Fruit fly (Drosophila melanogaster) whole organism, pupa: ENCODE results near the gene rho-6.

Source experiments
- CG4496 ChIP-seq: fragments of 200-800 bp; sonication (Bioruptor generic); IDR thresholded peaks from 3 replicates; pipeline ENCODE4 v1.3.6; 2022; ENCODE audit warnings: missing biosample characterization, missing genetic modification characterization
- EcR ChIP-seq: fragments of 200-800 bp; sonication (Bioruptor generic); optimal IDR thresholded peaks from 3 replicates; lab custom pipeline; 2019; ENCODE audit warnings: missing biosample characterization, missing genetic modification characterization, mild to moderate bottlenecking, moderate library complexity, missing genetic modification reagents
- Snoo ChIP-seq: fragments of 200-800 bp; sonication (Bioruptor generic); optimal IDR thresholded peaks from 3 replicates; lab custom pipeline; 2017; ENCODE audit warnings: missing biosample characterization, mild to moderate bottlenecking, missing genetic modification characterization, inconsistent platforms
- fd96Ca ChIP-seq: fragments of 200-800 bp; sonication (Bioruptor generic); IDR thresholded peaks from 3 replicates; pipeline ENCODE4 v1.3.6; 2022; ENCODE audit warnings: missing biosample characterization, missing genetic modification characterization
- gl ChIP-seq: fragments of 200-800 bp; sonication (Bioruptor generic); optimal IDR thresholded peaks from 2 replicates; lab custom pipeline; 2018; ENCODE audit warnings: missing biosample characterization, mild to moderate bottlenecking, missing genetic modification characterization

DNA sequence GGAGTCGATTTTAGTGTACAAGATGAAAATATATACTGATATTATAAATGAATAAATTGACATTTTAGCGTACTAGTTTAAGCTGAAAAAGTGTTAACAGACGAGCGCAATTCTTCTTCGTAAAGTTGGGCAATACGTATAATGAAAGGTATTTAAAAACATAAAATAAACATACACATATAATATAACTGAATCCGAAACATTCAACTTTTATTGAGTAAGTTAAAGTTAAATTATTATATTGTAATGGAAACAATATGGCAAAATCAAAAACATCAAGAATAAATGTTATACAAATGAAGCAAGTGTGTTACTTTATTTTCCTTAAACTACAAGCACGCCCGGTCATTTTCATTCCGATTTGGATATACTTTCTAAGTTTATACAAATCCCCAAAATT, 37.0 kb upstream of the rho-6 start, which contains the start of gene CG17217:
- TF ChIP-seq CG4496 (no peak), gl (tag; lab: Kevin White, UChicago) (no peak), fd96Ca (GFP tag; lab: Robert Waterston, UW) (no peak), EcR (GFP tag; lab: Kevin White, UChicago) (no peak), Snoo (tag; lab: Kevin White, UChicago) (no peak)
